Worm (Caenorhabditis elegans) whole organism, L3 larva: ENCODE data around the gene Y69E1A.3.
"Not testable (repeated sequence)": the region's sequence is repeated elsewhere in the genome, so short reads cannot be mapped to it uniquely, and the experiment has no call there.

Source experiments
- elt-1 ChIP-seq: fragments of 150-350 bp; optimal IDR thresholded peaks from 2 replicates; lab custom pipeline; 2014; ENCODE audit warnings: missing biosample characterization, missing genetic modification characterization
- fkh-2 ChIP-seq: fragments of 150-350 bp; optimal IDR thresholded peaks from 2 replicates; lab custom pipeline; 2014; ENCODE audit warnings: missing biosample characterization, missing genetic modification reagents, missing genetic modification characterization
- jun-1 ChIP-seq: fragments of 150-350 bp; optimal IDR thresholded peaks from 2 replicates; lab custom pipeline; 2014; ENCODE audit warnings: missing biosample characterization, missing genetic modification reagents, missing genetic modification characterization
- lin-15B ChIP-seq: fragments of 150-350 bp; optimal IDR thresholded peaks from 2 replicates; lab custom pipeline; 2014; ENCODE audit warnings: missing biosample characterization, missing genetic modification characterization
- mdl-1 ChIP-seq: fragments of 150-350 bp; optimal IDR thresholded peaks from 2 replicates; lab custom pipeline; 2014; ENCODE audit warnings: missing biosample characterization, missing genetic modification characterization
- nhr-11 ChIP-seq: fragments of 150-350 bp; optimal IDR thresholded peaks from 2 replicates; lab custom pipeline; 2014; ENCODE audit warnings: missing biosample characterization, missing genetic modification characterization
- nhr-12 ChIP-seq: fragments of 150-350 bp; optimal IDR thresholded peaks from 2 replicates; lab custom pipeline; 2014; ENCODE audit warnings: missing biosample characterization, missing genetic modification characterization
- nhr-237 ChIP-seq: fragments of 150-350 bp; optimal IDR thresholded peaks from 2 replicates; lab custom pipeline; 2014; ENCODE audit warnings: missing biosample characterization, missing genetic modification characterization
- nhr-25 ChIP-seq: sonication (generic microtip); optimal IDR thresholded peaks from 2 replicates; lab custom pipeline; 2017; ENCODE audit warnings: missing biosample characterization, missing genetic modification characterization
- nhr-43 ChIP-seq: sonication (generic microtip); optimal IDR thresholded peaks from 2 replicates; lab custom pipeline; 2016; ENCODE audit warnings: mild to moderate bottlenecking, missing genetic modification characterization, missing compliant biosample characterization; ENCODE audit not compliant: poor library complexity, severe bottlenecking
- nhr-76 ChIP-seq: fragments of 150-350 bp; sonication (generic microtip); optimal IDR thresholded peaks from 5 replicates; lab custom pipeline; 2014; ENCODE audit warnings: missing biosample characterization, missing genetic modification characterization
- unc-62 ChIP-seq: fragments of 150-350 bp; sonication (generic microtip); optimal IDR thresholded peaks from 4 replicates; lab custom pipeline; 2014; ENCODE audit warnings: missing biosample characterization, missing genetic modification reagents, missing genetic modification characterization
- ztf-11 ChIP-seq: fragments of 150-350 bp; optimal IDR thresholded peaks from 2 replicates; lab custom pipeline; 2014; ENCODE audit warnings: missing biosample characterization, missing genetic modification characterization
- ztf-4 ChIP-seq: fragments of 150-350 bp; optimal IDR thresholded peaks from 2 replicates; lab custom pipeline; 2014; ENCODE audit warnings: missing biosample characterization, missing genetic modification characterization

ce11 chrIV:10954955-10955354 is 2.9 kb downstream of the Y69E1A.3 start, which contains the start of gene Y69E1A.4:
- TF ChIP-seq jun-1; nhr-25; unc-62 (GFP tag; lab: Kevin White, UChicago); lin-15B (tag; lab: Kevin White, UChicago); nhr-11; mdl-1 (tag; lab: Kevin White, UChicago); fkh-2 (tag; lab: Kevin White, UChicago); ztf-4; ztf-11 (tag; lab: Kevin White, UChicago); nhr-237; nhr-76 (tag; lab: Kevin White, UChicago); nhr-43; elt-1 (tag; lab: Kevin White, UChicago); nhr-12 (tag; lab: Kevin White, UChicago): not testable (repeated sequence)
